Worm (Caenorhabditis elegans) whole organism, mixed stage, embryonic: Measurements from ENCODE around the gene C05D11.8.

Experiments
- M03D4.4 ChIP-seq: sonication (generic microtip); optimal IDR thresholded peaks from 2 replicates; lab custom pipeline; 2017; ENCODE audit warnings: mild to moderate bottlenecking, missing genetic modification characterization, missing compliant biosample characterization
- bed-3 ChIP-seq: fragments of 200-800 bp; sonication (Bioruptor generic); optimal IDR thresholded peaks from 3 replicates; lab custom pipeline; 2018; ENCODE audit warnings: mild to moderate bottlenecking, missing genetic modification characterization, moderate library complexity, missing compliant biosample characterization
- blmp-1 ChIP-seq: fragments of 150-350 bp; optimal IDR thresholded peaks from 2 replicates; lab custom pipeline; 2014; ENCODE audit warnings: missing biosample characterization, missing genetic modification characterization
- ceh-39 ChIP-seq: fragments of 150-350 bp; optimal IDR thresholded peaks from 2 replicates; lab custom pipeline; 2014; ENCODE audit warnings: missing biosample characterization, missing genetic modification characterization
- ceh-43 ChIP-seq: fragments of 200-800 bp; sonication (Bioruptor generic); optimal IDR thresholded peaks from 2 replicates; lab custom pipeline; 2018; ENCODE audit warnings: mild to moderate bottlenecking, missing genetic modification characterization, moderate library complexity, missing compliant biosample characterization
- ceh-83 ChIP-seq: fragments of 200-800 bp; sonication (Bioruptor generic); optimal IDR thresholded peaks from 2 replicates; lab custom pipeline; 2018; ENCODE audit warnings: mild to moderate bottlenecking, missing genetic modification characterization, missing compliant biosample characterization
- ces-1 ChIP-seq: fragments of 150-350 bp; optimal IDR thresholded peaks from 2 replicates; lab custom pipeline; 2014; ENCODE audit warnings: missing biosample characterization, missing genetic modification reagents, missing genetic modification characterization
- drap-1 ChIP-seq: fragments of 200-800 bp; sonication (Bioruptor generic); optimal IDR thresholded peaks from 3 replicates; lab custom pipeline; 2018; ENCODE audit warnings: mild to moderate bottlenecking, missing genetic modification characterization, missing compliant biosample characterization
- elt-1 ChIP-seq: sonication (generic microtip); optimal IDR thresholded peaks from 2 replicates; lab custom pipeline; 2017; ENCODE audit warnings: missing genetic modification characterization, mild to moderate bottlenecking, missing compliant biosample characterization, antibody characterized with exemption, moderate library complexity, borderline replicate concordance; ENCODE audit not compliant: insufficient read depth
- elt-3 ChIP-seq: fragments of 150-350 bp; optimal IDR thresholded peaks from 2 replicates; lab custom pipeline; 2014; ENCODE audit warnings: missing biosample characterization, missing genetic modification characterization
- flh-1 ChIP-seq: fragments of 200-800 bp; sonication (Bioruptor generic); optimal IDR thresholded peaks from 2 replicates; lab custom pipeline; 2018; ENCODE audit warnings: mild to moderate bottlenecking, missing genetic modification characterization, moderate library complexity, missing compliant biosample characterization
- ham-2 ChIP-seq: fragments of 200-800 bp; sonication (Bioruptor generic); optimal IDR thresholded peaks from 2 replicates; lab custom pipeline; 2018; ENCODE audit warnings: mild to moderate bottlenecking, missing genetic modification characterization, missing compliant biosample characterization
- hlh-1 ChIP-seq: fragments of 150-350 bp; optimal IDR thresholded peaks from 2 replicates; lab custom pipeline; 2014; ENCODE audit warnings: missing biosample characterization, missing genetic modification reagents, missing genetic modification characterization
- lin-13 ChIP-seq: fragments of 150-350 bp; optimal IDR thresholded peaks from 2 replicates; lab custom pipeline; 2014; ENCODE audit warnings: missing biosample characterization, missing genetic modification characterization
- lin-32 ChIP-seq: fragments of 200-800 bp; sonication (Bioruptor generic); optimal IDR thresholded peaks from 2 replicates; lab custom pipeline; 2018; ENCODE audit warnings: mild to moderate bottlenecking, missing genetic modification characterization, missing compliant biosample characterization
- lsy-2 ChIP-seq: fragments of 150-350 bp; optimal IDR thresholded peaks from 2 replicates; lab custom pipeline; 2014; ENCODE audit warnings: missing biosample characterization, missing genetic modification characterization
- mab-5 ChIP-seq: fragments of 150-350 bp; optimal IDR thresholded peaks from 2 replicates; lab custom pipeline; 2014; ENCODE audit warnings: missing biosample characterization, missing genetic modification characterization
- mep-1 ChIP-seq: fragments of 150-350 bp; optimal IDR thresholded peaks from 2 replicates; lab custom pipeline; 2017; ENCODE audit warnings: missing biosample characterization, missing genetic modification reagents, missing genetic modification characterization, inconsistent platforms
- mls-2 ChIP-seq: sonication (generic microtip); optimal IDR thresholded peaks from 2 replicates; lab custom pipeline; 2016; ENCODE audit warnings: mild to moderate bottlenecking, missing genetic modification characterization, moderate library complexity, missing compliant biosample characterization
- nhr-12 ChIP-seq: fragments of 150-350 bp; optimal IDR thresholded peaks from 2 replicates; lab custom pipeline; 2014; ENCODE audit warnings: missing biosample characterization, missing genetic modification characterization
- nhr-2 ChIP-seq: fragments of 150-350 bp; optimal IDR thresholded peaks from 2 replicates; lab custom pipeline; 2014; ENCODE audit warnings: missing biosample characterization, missing genetic modification characterization
- nhr-237 ChIP-seq: fragments of 150-350 bp; optimal IDR thresholded peaks from 2 replicates; lab custom pipeline; 2014; ENCODE audit warnings: missing biosample characterization, missing genetic modification characterization
- nhr-28 ChIP-seq: fragments of 150-350 bp; optimal IDR thresholded peaks from 2 replicates; lab custom pipeline; 2014; ENCODE audit warnings: missing biosample characterization, missing genetic modification characterization
- pha-4 ChIP-seq: fragments of 150-350 bp; optimal IDR thresholded peaks from 2 replicates; lab custom pipeline; 2018; ENCODE audit warnings: missing biosample characterization, missing genetic modification reagents, missing genetic modification characterization
- sem-2 ChIP-seq: fragments of 200-800 bp; sonication (Bioruptor generic); optimal IDR thresholded peaks from 2 replicates; lab custom pipeline; 2018; ENCODE audit warnings: mild to moderate bottlenecking, missing genetic modification characterization, missing compliant biosample characterization
- snpc-4 ChIP-seq: fragments of 150-350 bp; optimal IDR thresholded peaks from 2 replicates; lab custom pipeline; 2014; ENCODE audit warnings: missing biosample characterization, missing genetic modification characterization
- sptf-1 ChIP-seq: sonication (generic microtip); optimal IDR thresholded peaks from 2 replicates; lab custom pipeline; 2017; ENCODE audit warnings: mild to moderate bottlenecking, missing genetic modification characterization, moderate library complexity, missing compliant biosample characterization
- tbx-8 ChIP-seq: fragments of 200-800 bp; sonication (Bioruptor generic); optimal IDR thresholded peaks from 2 replicates; lab custom pipeline; 2018; ENCODE audit warnings: mild to moderate bottlenecking, missing genetic modification characterization, moderate library complexity, missing compliant biosample characterization
- unc-120 ChIP-seq: sonication (generic microtip); optimal IDR thresholded peaks from 2 replicates; lab custom pipeline; 2017; ENCODE audit warnings: missing genetic modification characterization, missing compliant biosample characterization; ENCODE audit not compliant: poor library complexity, severe bottlenecking
- unc-39 ChIP-seq: fragments of 150-350 bp; optimal IDR thresholded peaks from 2 replicates; lab custom pipeline; 2014; ENCODE audit warnings: missing biosample characterization, missing genetic modification characterization
- unc-62 ChIP-seq: fragments of 150-350 bp; optimal IDR thresholded peaks from 2 replicates; lab custom pipeline; 2014; ENCODE audit warnings: missing biosample characterization, missing genetic modification reagents, missing genetic modification characterization

The C05D11.8 gene

DNA sequence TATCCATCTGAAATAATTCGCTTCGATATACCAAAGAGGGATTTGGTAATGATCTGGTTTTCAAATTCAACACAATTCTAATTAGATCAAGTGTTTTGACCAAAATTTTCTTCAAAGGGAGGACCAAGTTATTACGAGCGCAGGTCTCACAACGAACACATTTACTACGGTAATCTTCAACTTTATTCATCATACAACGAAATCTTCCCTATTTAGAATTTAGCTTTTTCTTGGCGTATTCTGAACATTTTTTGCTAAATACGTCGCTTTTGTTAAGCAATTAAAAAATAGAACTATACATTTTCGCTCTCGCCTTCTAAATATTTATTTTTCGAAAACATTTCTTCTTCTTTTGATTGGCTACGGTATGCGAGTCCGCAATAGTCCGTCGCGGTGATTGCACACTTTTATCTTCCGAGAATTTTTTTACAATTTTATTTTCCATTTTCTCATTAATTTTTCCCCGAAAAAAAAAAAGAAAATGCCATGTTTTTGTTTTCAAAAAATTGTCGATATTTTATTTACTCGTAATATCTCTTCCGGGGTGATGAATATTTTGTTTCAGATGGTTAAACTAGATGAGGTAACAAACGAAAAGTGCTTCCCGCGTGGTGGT, 44.0 kb downstream of the C05D11.8 start, which contains the start of gene let-716:
Gene let-716 (plus strand): TSS at position 566 of the 616 bp plus-strand sequence.
- TF ChIP-seq lsy-2 (tag; lab: Kevin White, UChicago) (peak; percentile 95), lin-13 (tag; lab: Kevin White, UChicago) (no peak), unc-62 (GFP tag; lab: Kevin White, UChicago) (no peak)

DNA sequence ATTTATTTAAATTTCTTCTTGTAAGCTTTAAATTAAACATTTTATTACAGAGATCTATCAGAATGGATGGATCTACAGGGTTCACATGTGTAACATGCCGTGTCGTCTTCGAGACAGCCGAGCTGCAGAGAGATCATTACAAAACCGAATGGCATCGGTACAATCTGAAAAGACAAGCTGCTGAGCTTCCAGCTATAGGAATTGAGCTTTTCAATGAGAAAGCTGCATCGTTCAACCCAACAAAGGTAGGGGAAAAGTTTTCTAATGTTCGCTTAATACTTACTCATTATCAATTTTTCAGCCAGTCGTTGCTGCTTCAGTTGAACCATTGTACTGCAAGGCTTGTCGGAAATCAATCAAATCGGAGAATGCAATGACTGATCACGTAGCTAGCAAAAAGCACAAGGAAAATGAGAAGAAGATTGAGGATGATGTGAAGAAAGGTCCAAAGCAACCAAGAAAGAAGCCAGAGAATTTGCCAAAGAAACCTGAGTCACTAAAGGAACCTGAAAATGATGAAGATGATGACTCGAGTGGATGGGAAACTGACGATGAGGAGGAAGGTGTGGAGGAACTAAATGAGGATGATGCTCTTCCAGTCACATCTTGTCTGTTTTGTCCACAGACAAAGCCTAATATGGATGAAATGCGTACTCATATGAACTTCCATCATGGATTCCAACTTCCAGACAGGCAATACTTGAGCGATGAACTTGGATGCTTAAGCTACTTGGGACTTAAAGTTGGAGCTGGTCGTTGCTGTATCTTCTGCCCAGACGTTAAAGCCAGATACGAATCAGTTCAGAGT, 45.3 kb downstream of the C05D11.8 start, which contains the start of gene znf-622:
Gene znf-622 (plus strand): TSS at position 51 of the 808 bp plus-strand sequence.
- TF ChIP-seq flh-1 (GFP tag; lab: Kevin White, UChicago) (no peak), drap-1 (GFP tag; lab: Kevin White, UChicago) (no peak), bed-3 (GFP tag; lab: Kevin White, UChicago) (no peak), ceh-83 (no peak), unc-39 (tag; lab: Kevin White, UChicago) (no peak), ham-2 (no peak), lsy-2 (tag; lab: Kevin White, UChicago) (no peak)

DNA sequence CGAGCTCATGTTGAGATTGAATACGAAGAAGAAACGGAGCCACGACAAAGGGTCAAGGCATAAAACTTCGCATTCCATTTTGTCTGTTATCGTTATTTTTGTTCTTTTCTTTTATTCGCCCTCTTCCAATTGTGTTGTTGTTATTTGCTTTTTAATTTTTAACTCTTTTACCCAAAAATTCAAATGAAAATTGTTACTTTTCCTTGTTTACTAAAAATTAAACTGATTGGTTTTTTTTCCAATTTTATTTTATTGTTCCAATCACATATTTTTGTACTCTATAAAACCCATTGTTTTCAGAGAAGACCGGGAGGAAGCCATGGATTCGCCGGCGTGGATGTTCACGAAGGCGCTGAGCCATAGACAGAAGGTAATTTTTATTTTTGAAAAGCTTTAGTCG, 46.6 kb downstream of the C05D11.8 start, which contains the start of gene C16A3.5:
Gene C16A3.5 (plus strand): TSS at position 301 of the 400 bp plus-strand sequence.
- TF ChIP-seq mls-2 (tag; lab: Kevin White, UChicago), result no peak
- no peak for TF ChIP-seq lin-32
- no peak for TF ChIP-seq flh-1 (GFP tag; lab: Kevin White, UChicago)
- no peak for TF ChIP-seq unc-62 (GFP tag; lab: Kevin White, UChicago)
- no peak for TF ChIP-seq mab-5 (tag; lab: Kevin White, UChicago)
- no peak for TF ChIP-seq elt-3 (tag; lab: Kevin White, UChicago)
- no peak for TF ChIP-seq sem-2 (GFP tag; lab: Kevin White, UChicago)
- no peak for TF ChIP-seq unc-120
- no peak for TF ChIP-seq nhr-12 (tag; lab: Kevin White, UChicago)
- TF ChIP-seq nhr-28 (tag; lab: Kevin White, UChicago), result no peak
- TF ChIP-seq blmp-1 (tag; lab: Kevin White, UChicago), result no peak

DNA sequence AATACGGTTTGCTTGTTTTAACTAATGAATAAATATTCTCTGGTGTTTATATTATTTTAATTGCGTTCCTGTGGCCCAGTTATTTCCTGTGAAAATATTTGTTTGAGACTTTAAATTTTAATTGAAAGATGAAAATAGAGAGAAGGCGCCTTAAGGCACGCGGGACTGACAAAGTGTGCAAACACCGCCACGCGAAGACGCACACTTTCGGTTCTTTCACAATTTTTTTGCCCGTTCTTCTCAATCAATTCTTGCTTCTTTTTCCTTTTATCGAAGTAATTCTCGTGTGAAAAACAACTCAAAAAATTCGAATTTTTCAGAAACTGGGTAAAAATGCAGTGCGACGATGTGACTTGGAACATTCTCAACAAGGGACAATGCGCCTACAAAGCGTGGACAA, 48.0 kb downstream of the C05D11.8 start, which contains the start of gene C16A3.6:
Gene C16A3.6 (plus strand): TSS at position 84 of the 400 bp plus-strand sequence.
- TF ChIP-seq unc-62 (GFP tag; lab: Kevin White, UChicago) (no peak), M03D4.4 (tag; lab: Kevin White, UChicago) (no peak), elt-1 (tag; lab: Kevin White, UChicago) (no peak), ces-1 (GFP tag; lab: Kevin White, UChicago) (no peak), lin-32 (no peak), lsy-2 (tag; lab: Kevin White, UChicago) (peak; percentile 37), nhr-2 (tag; lab: Kevin White, UChicago) (no peak), tbx-8 (no peak), sptf-1 (tag; lab: Kevin White, UChicago) (peak; percentile 28), unc-120 (peak; percentile 40)

DNA sequence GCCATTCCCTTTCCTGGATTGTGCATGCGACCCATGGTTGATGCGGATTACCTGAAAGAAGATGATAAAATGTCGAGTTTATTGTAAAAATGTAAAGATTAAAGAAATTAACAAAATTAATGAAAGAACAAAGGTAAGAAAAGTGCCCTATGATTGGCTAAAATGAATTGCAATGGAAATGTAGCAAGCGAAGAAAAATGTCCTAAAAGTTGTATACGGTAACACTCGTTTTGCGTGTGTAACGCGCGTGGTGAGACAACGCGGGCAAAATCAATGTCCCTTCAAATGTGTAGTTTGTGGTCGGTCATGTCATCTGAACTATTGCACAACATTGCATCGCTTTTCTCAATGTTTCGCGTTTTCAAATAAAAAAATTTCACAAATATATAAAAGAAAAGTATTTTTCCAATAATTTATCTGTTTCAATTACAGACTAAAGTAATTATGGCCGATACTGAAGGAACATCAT, 52.1 kb downstream of the C05D11.8 start, which contains the start of the genes rps-13 and nfx-1:
Gene rps-13 (minus strand): TSS at position 51 of the 469 bp plus-strand sequence.
Gene nfx-1 (plus strand): TSS at position 433 of the 469 bp plus-strand sequence.
- TF ChIP-seq nhr-28 (tag; lab: Kevin White, UChicago) (no peak), bed-3 (GFP tag; lab: Kevin White, UChicago) (no peak), lin-32 (no peak), blmp-1 (tag; lab: Kevin White, UChicago) (no peak), ces-1 (GFP tag; lab: Kevin White, UChicago) (no peak), mls-2 (tag; lab: Kevin White, UChicago) (peak; percentile 20), unc-39 (tag; lab: Kevin White, UChicago) (no peak), nhr-2 (tag; lab: Kevin White, UChicago) (peak; percentile 56), tbx-8 (no peak), mab-5 (tag; lab: Kevin White, UChicago) (no peak), pha-4 (tag; lab: Kevin White, UChicago) (peak; percentile 88), drap-1 (GFP tag; lab: Kevin White, UChicago) (peak; percentile 2), ceh-43 (GFP tag; lab: Kevin White, UChicago) (no peak), snpc-4 (no peak), flh-1 (GFP tag; lab: Kevin White, UChicago) (no peak), M03D4.4 (tag; lab: Kevin White, UChicago) (no peak), hlh-1 (tag; lab: Kevin White, UChicago) (peak; percentile 65), sem-2 (GFP tag; lab: Kevin White, UChicago) (no peak), ceh-39 (peak; percentile 30), mep-1 (tag; lab: Kevin White, UChicago) (peak; percentile 93), lsy-2 (tag; lab: Kevin White, UChicago) (peak; percentile 98), lin-13 (tag; lab: Kevin White, UChicago) (peak; percentile 68), ham-2 (peak; percentile 34), unc-120 (peak; percentile 72), nhr-237 (peak; percentile 59)
